Worm (Caenorhabditis elegans) whole organism, young adult: ENCODE measurements around the gene C53D6.4.

Experiments
- C06A6.2 ChIP-seq: fragments of 200-800 bp; sonication (Bioruptor generic); conservative IDR thresholded peaks from 2 replicates; pipeline ENCODE4 v1.3.6; 2022; ENCODE audit warnings: missing genetic modification characterization, missing compliant biosample characterization
- D2030.7 ChIP-seq: fragments of 200-800 bp; sonication (Bioruptor generic); IDR thresholded peaks from 2 replicates; pipeline ENCODE4 v1.3.6; 2022; ENCODE audit warnings: missing genetic modification reagents, missing genetic modification characterization, missing compliant biosample characterization
- F22D6.2 ChIP-seq: sonication (generic microtip); optimal IDR thresholded peaks from 2 replicates; lab custom pipeline; 2016; ENCODE audit warnings: mild to moderate bottlenecking, missing genetic modification characterization, missing compliant biosample characterization
- F49E8.2 ChIP-seq: sonication (generic microtip); optimal IDR thresholded peaks from 3 replicates; lab custom pipeline; 2017; ENCODE audit warnings: missing genetic modification characterization, mild to moderate bottlenecking, missing compliant biosample characterization, antibody characterized with exemption, moderate library complexity; ENCODE audit not compliant: insufficient read depth
- T07F8.4 ChIP-seq: sonication (generic microtip); optimal IDR thresholded peaks from 2 replicates; lab custom pipeline; 2016; ENCODE audit warnings: mild to moderate bottlenecking, missing genetic modification characterization, moderate library complexity, missing compliant biosample characterization
- Y53G8AR.9 ChIP-seq: fragments of 200-800 bp; sonication (Bioruptor generic); conservative IDR thresholded peaks from 2 replicates; pipeline ENCODE4 v1.3.6; 2022; ENCODE audit warnings: missing genetic modification reagents, missing genetic modification characterization, missing compliant biosample characterization
- Y56A3A.18 ChIP-seq: fragments of 200-800 bp; sonication (Bioruptor generic); IDR thresholded peaks from 2 replicates; pipeline ENCODE4 v1.3.6; 2022; ENCODE audit warnings: missing genetic modification reagents, missing genetic modification characterization, missing compliant biosample characterization
- Y67H2A.10 ChIP-seq: fragments of 200-800 bp; sonication (Bioruptor generic); conservative IDR thresholded peaks from 2 replicates; pipeline ENCODE4 v1.3.6; 2022; ENCODE audit warnings: missing genetic modification reagents, missing genetic modification characterization, missing compliant biosample characterization
- Y79H2A.3 ChIP-seq: fragments of 200-800 bp; sonication (Bioruptor generic); conservative IDR thresholded peaks from 2 replicates; pipeline ENCODE4 v1.3.6; 2022; ENCODE audit warnings: missing genetic modification reagents, missing genetic modification characterization, missing compliant biosample characterization
- ZK185.1 ChIP-seq: sonication (generic microtip); optimal IDR thresholded peaks from 2 replicates; lab custom pipeline; 2016; ENCODE audit warnings: mild to moderate bottlenecking, missing genetic modification characterization, missing compliant biosample characterization; ENCODE audit not compliant: poor library complexity, severe bottlenecking
- ama-1 ChIP-seq, 3 experiments: fragments of 150-350 bp in 1 of 3; sonication (generic microtip) in 2 of 3; optimal IDR thresholded peaks; 2 replicates each; lab custom pipeline; 2014 to 2018; ENCODE audit warnings: missing biosample characterization in 2 of 3, missing genetic modification characterization in 2 of 3, missing genetic modification reagents in 2 of 3
- attf-6 ChIP-seq: fragments of 200-800 bp; sonication (Bioruptor generic); IDR thresholded peaks from 2 replicates; pipeline ENCODE4 v1.3.6; 2022; ENCODE audit warnings: missing genetic modification reagents, missing genetic modification characterization, missing compliant biosample characterization
- bed-1 ChIP-seq: fragments of 200-800 bp; sonication (Bioruptor generic); IDR thresholded peaks from 2 replicates; pipeline ENCODE4 v1.3.6; 2022; ENCODE audit warnings: missing genetic modification reagents, missing genetic modification characterization, missing compliant biosample characterization
- cebp-2 ChIP-seq: fragments of 200-800 bp; sonication (Bioruptor generic); IDR thresholded peaks from 2 replicates; pipeline ENCODE4 v1.3.6; 2022; ENCODE audit warnings: missing genetic modification characterization, missing compliant biosample characterization
- ceh-100 ChIP-seq: fragments of 200-800 bp; sonication (Bioruptor generic); IDR thresholded peaks from 2 replicates; pipeline ENCODE4 v1.3.6; 2022; ENCODE audit warnings: missing genetic modification reagents, missing genetic modification characterization, missing compliant biosample characterization
- ceh-79 ChIP-seq: sonication (generic microtip); optimal IDR thresholded peaks from 2 replicates; lab custom pipeline; 2017; ENCODE audit warnings: mild to moderate bottlenecking, missing genetic modification characterization, missing compliant biosample characterization
- dox-1 ChIP-seq: fragments of 200-800 bp; sonication (Bioruptor generic); IDR thresholded peaks from 2 replicates; pipeline ENCODE4 v1.3.6; 2022; ENCODE audit warnings: missing genetic modification reagents, missing genetic modification characterization, missing compliant biosample characterization
- egrh-3 ChIP-seq: fragments of 200-800 bp; sonication (Bioruptor generic); IDR thresholded peaks from 2 replicates; pipeline ENCODE4 v1.3.6; 2022; ENCODE audit warnings: missing genetic modification reagents, missing genetic modification characterization, missing compliant biosample characterization
- hmg-1.2 ChIP-seq: fragments of 200-800 bp; sonication (Bioruptor generic); IDR thresholded peaks from 2 replicates; pipeline ENCODE4 v1.3.6; 2022; ENCODE audit warnings: missing genetic modification reagents, missing genetic modification characterization, missing compliant biosample characterization
- hmg-20 ChIP-seq: fragments of 200-800 bp; sonication (Bioruptor generic); IDR thresholded peaks from 2 replicates; pipeline ENCODE4 v1.3.6; 2022; ENCODE audit warnings: missing genetic modification reagents, missing genetic modification characterization, missing compliant biosample characterization
- hsf-1 ChIP-seq: fragments of 200-800 bp; sonication (Bioruptor generic); IDR thresholded peaks from 2 replicates; pipeline ENCODE4 v1.3.6; 2022; ENCODE audit warnings: missing genetic modification reagents, missing genetic modification characterization, missing compliant biosample characterization
- lag-1 ChIP-seq: fragments of 200-800 bp; sonication (Bioruptor generic); IDR thresholded peaks from 2 replicates; pipeline ENCODE4 v1.3.6; 2022; ENCODE audit warnings: missing genetic modification reagents, missing genetic modification characterization, missing compliant biosample characterization
- lin-26 ChIP-seq: fragments of 200-800 bp; sonication (Bioruptor generic); IDR thresholded peaks from 2 replicates; pipeline ENCODE4 v1.3.6; 2022; ENCODE audit warnings: missing genetic modification reagents, missing genetic modification characterization, missing compliant biosample characterization
- lin-40 ChIP-seq: sonication (generic microtip); optimal IDR thresholded peaks from 2 replicates; lab custom pipeline; 2016; ENCODE audit warnings: missing genetic modification characterization, mild to moderate bottlenecking, missing compliant biosample characterization, missing genotype, missing genetic modification reagents
- lsl-1 ChIP-seq: fragments of 200-800 bp; sonication (Bioruptor generic); optimal IDR thresholded peaks from 2 replicates; lab custom pipeline; 2018; ENCODE audit warnings: mild to moderate bottlenecking, missing genetic modification characterization, moderate library complexity, missing compliant biosample characterization
- madf-8 ChIP-seq: fragments of 200-800 bp; sonication (Bioruptor generic); conservative IDR thresholded peaks from 2 replicates; pipeline ENCODE4 v1.3.6; 2022; ENCODE audit warnings: missing genetic modification reagents, missing genetic modification characterization, missing compliant biosample characterization
- nfya-2 ChIP-seq: fragments of 200-800 bp; sonication (Bioruptor generic); IDR thresholded peaks from 2 replicates; pipeline ENCODE4 v1.3.6; 2022; ENCODE audit warnings: missing genetic modification reagents, missing genetic modification characterization, missing compliant biosample characterization
- nhr-27 ChIP-seq: fragments of 200-800 bp; sonication (Bioruptor generic); optimal IDR thresholded peaks from 2 replicates; lab custom pipeline; 2018; ENCODE audit warnings: mild to moderate bottlenecking, missing genetic modification characterization, moderate library complexity, missing compliant biosample characterization
- pbrm-1 ChIP-seq: fragments of 200-800 bp; sonication (Bioruptor generic); IDR thresholded peaks from 2 replicates; pipeline ENCODE4 v1.3.6; 2022; ENCODE audit warnings: missing genetic modification reagents, missing genetic modification characterization, missing compliant biosample characterization
- pha-4 ChIP-seq: fragments of 150-350 bp; sonication (generic microtip); optimal IDR thresholded peaks from 2 replicates; lab custom pipeline; 2014; ENCODE audit warnings: missing biosample characterization, missing genetic modification reagents, missing genetic modification characterization
- rec-8 ChIP-seq, 2 experiments: sonication (generic microtip); optimal IDR thresholded peaks; 2 replicates each; lab custom pipeline; 2016; ENCODE audit warnings: mild to moderate bottlenecking in 2 of 2, missing genetic modification characterization in 2 of 2, missing genetic modification reagents in 2 of 2, missing genotype in 2 of 2, missing biosample characterization in 1 of 2, missing compliant biosample characterization in 1 of 2, moderate library complexity in 1 of 2
- sdz-38 ChIP-seq: sonication (generic microtip); optimal IDR thresholded peaks from 2 replicates; lab custom pipeline; 2016; ENCODE audit warnings: missing genotype, missing genetic modification characterization, missing compliant biosample characterization
- sea-2 ChIP-seq: fragments of 200-800 bp; sonication (Bioruptor generic); IDR thresholded peaks from 2 replicates; pipeline ENCODE4 v1.3.6; 2022; ENCODE audit warnings: missing genetic modification characterization, missing compliant biosample characterization
- snpc-1.3 ChIP-seq: sonication (generic microtip); optimal IDR thresholded peaks from 2 replicates; lab custom pipeline; 2017; ENCODE audit warnings: missing genetic modification characterization, mild to moderate bottlenecking, missing compliant biosample characterization, antibody characterized with exemption, moderate library complexity, missing genotype, missing genetic modification reagents; ENCODE audit not compliant: insufficient read depth
- snpc-3.4 ChIP-seq: sonication (generic microtip); optimal IDR thresholded peaks from 2 replicates; lab custom pipeline; 2017; ENCODE audit warnings: missing genetic modification characterization, mild to moderate bottlenecking, missing compliant biosample characterization, antibody characterized with exemption, moderate library complexity, missing genotype, missing genetic modification reagents
- snpc-4 ChIP-seq, 5 experiments: fragments of 150-350 bp in 1 of 5; sonication (generic microtip) in 4 of 5; optimal IDR thresholded peaks; 2 replicates each; lab custom pipeline; 2014 to 2018; ENCODE audit warnings: missing genetic modification characterization in 5 of 5, missing biosample characterization in 3 of 5, antibody characterized with exemption in 2 of 5, mild to moderate bottlenecking in 2 of 5, missing compliant biosample characterization in 2 of 5, missing genotype in 2 of 5, moderate library complexity in 2 of 5, missing genetic modification reagents in 1 of 5
- somi-1 ChIP-seq: fragments of 200-800 bp; sonication (Bioruptor generic); optimal IDR thresholded peaks from 2 replicates; lab custom pipeline; 2018; ENCODE audit warnings: mild to moderate bottlenecking, missing genetic modification characterization, missing compliant biosample characterization
- tbp1 ChIP-seq: fragments of 200-800 bp; sonication (Bioruptor generic); optimal IDR thresholded peaks from 2 replicates; lab custom pipeline; 2018; ENCODE audit warnings: mild to moderate bottlenecking, missing genetic modification characterization, missing compliant biosample characterization
- tlf-1 ChIP-seq: fragments of 200-800 bp; sonication (Bioruptor generic); optimal IDR thresholded peaks from 2 replicates; lab custom pipeline; 2018; ENCODE audit warnings: mild to moderate bottlenecking, missing genetic modification characterization, missing compliant biosample characterization
- unc-62 ChIP-seq: fragments of 150-350 bp; optimal IDR thresholded peaks from 2 replicates; lab custom pipeline; 2014; ENCODE audit warnings: missing biosample characterization, missing genetic modification reagents, missing genetic modification characterization
- ztf-3 ChIP-seq: fragments of 200-800 bp; sonication (Bioruptor generic); optimal IDR thresholded peaks from 2 replicates; lab custom pipeline; 2018; ENCODE audit warnings: mild to moderate bottlenecking, missing genetic modification characterization, missing compliant biosample characterization

Gene C53D6.4

ce11 chrIV:9007947-9008346 lies 12.8 kb downstream of the C53D6.4 start:
- TF ChIP-seq dox-1 (GFP tag; lab: Robert Waterston, UW): no peak
- TF ChIP-seq somi-1 (GFP tag; lab: Kevin White, UChicago): no peak
- TF ChIP-seq Y53G8AR.9 (GFP tag; lab: Robert Waterston, UW): no peak
- TF ChIP-seq madf-8: no peak

ce11 chrIV:9005310-9005709 lies 15.4 kb downstream of the C53D6.4 start, which contains the start of gene unc-129:
TSS of gene unc-129 (minus strand) at chrIV:9005410.
- TF ChIP-seq lin-40 (tag; lab: Kevin White, UChicago) (no peak), T07F8.4 (tag; lab: Kevin White, UChicago) (no peak), Y79H2A.3 (GFP tag; lab: Robert Waterston, UW) (no peak), F22D6.2 (tag; lab: Kevin White, UChicago) (no peak), tlf-1 (GFP tag; lab: Kevin White, UChicago) (no peak), nhr-27 (no peak), ceh-79 (tag; lab: Kevin White, UChicago) (no peak), ztf-3 (GFP tag; lab: Kevin White, UChicago) (no peak)

DNA sequence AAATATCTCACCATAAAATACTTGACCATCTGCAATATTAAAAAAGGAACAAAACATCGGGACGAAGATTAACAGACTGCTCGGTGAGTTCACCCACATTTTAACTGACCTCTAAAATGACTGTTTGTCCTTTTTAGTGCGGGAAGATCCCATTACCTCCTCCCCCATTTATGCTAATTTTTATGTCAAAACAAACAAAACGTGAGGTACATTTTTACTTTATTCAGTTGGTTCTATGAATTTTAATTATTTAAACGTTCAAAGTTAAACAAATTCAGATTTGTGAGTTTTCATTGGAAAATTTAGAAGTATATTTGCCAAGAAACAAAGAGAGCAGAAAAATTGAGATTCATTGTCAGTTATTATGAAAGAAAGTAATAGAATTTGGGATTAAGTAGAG lies 18.1 kb downstream of the C53D6.4 start, which contains the start of gene C53D6.8:
C53D6.8 (minus strand) TSS at position 101 of the 400 bp plus-strand sequence.
- no peak for TF ChIP-seq Y79H2A.3 (GFP tag; lab: Robert Waterston, UW)
- TF ChIP-seq, all 124 proteins: peak for 0

- TF ChIP-seq Y56A3A.18 (GFP tag; lab: Robert Waterston, UW): no peak
- no peak for TF ChIP-seq nfya-2 (GFP tag; lab: Robert Waterston, UW)
- no peak for TF ChIP-seq egrh-3 (GFP tag; lab: Robert Waterston, UW)
- TF ChIP-seq sea-2 (GFP tag; lab: Robert Waterston, UW): no peak
- no peak for TF ChIP-seq unc-62 (GFP tag; lab: Kevin White, UChicago)
- no peak for TF ChIP-seq pha-4 (tag; lab: Kevin White, UChicago)
- peak; percentile 20 for TF ChIP-seq lsl-1 (GFP tag; lab: Kevin White, UChicago)
- peak; percentile 81 for TF ChIP-seq snpc-3.4 (tag; lab: Kevin White, UChicago)
- TF ChIP-seq ZK185.1 (tag; lab: Kevin White, UChicago): no peak
- TF ChIP-seq lin-26 (GFP tag; lab: Robert Waterston, UW): peak; percentile 56; the same call in 1 of the 2 replicates
- peak; percentile 74 for TF ChIP-seq tbp1 (GFP tag; lab: Kevin White, UChicago)
- peak; percentile 73 for TF ChIP-seq snpc-1.3 (tag; lab: Kevin White, UChicago)
- peak; percentile 92 for TF ChIP-seq snpc-4 (GFP tag; optimal IDR thresholded peaks at IDR 0.05; lab: Kevin White, UChicago)
- TF ChIP-seq snpc-4 (tag; optimal IDR thresholded peaks at IDR 0.05; lab: Kevin White, UChicago): peak; percentile 84 to 95 (median 94)
- peak; percentile 89 for TF ChIP-seq hmg-1.2 (GFP tag; lab: Robert Waterston, UW)
- TF ChIP-seq D2030.7 (GFP tag; lab: Robert Waterston, UW): peak; percentile 69; the same call in 1 of the 2 replicates
- no peak for TF ChIP-seq nhr-27
- TF ChIP-seq C06A6.2 (GFP tag; lab: Robert Waterston, UW): no peak
- no peak for TF ChIP-seq hmg-20 (GFP tag; lab: Robert Waterston, UW)
- no peak for TF ChIP-seq rec-8 (tag; optimal IDR thresholded peaks at IDR 0.05; lab: Kevin White, UChicago)
- TF ChIP-seq F49E8.2: peak; percentile 26
- peak; percentile 57; the same call in 1 of the 2 replicates for TF ChIP-seq pbrm-1 (GFP tag; lab: Robert Waterston, UW)
- TF ChIP-seq cebp-2 (GFP tag; lab: Robert Waterston, UW): no peak
- no peak for TF ChIP-seq ceh-100 (GFP tag; lab: Robert Waterston, UW)
- no peak for TF ChIP-seq sdz-38 (tag; lab: Kevin White, UChicago)
- TF ChIP-seq lag-1 (GFP tag; lab: Robert Waterston, UW): no peak
- TF ChIP-seq lin-40 (tag; lab: Kevin White, UChicago): no peak
- TF ChIP-seq attf-6 (GFP tag; lab: Robert Waterston, UW): peak; percentile 90
- TF ChIP-seq hsf-1 (GFP tag; lab: Robert Waterston, UW): no peak
- TF ChIP-seq ama-1 (optimal IDR thresholded peaks at IDR 0.05; lab: Kevin White, UChicago): no peak
- TF ChIP-seq ama-1 (GFP tag; optimal IDR thresholded peaks at IDR 0.05; lab: Kevin White, UChicago): no peak
- no peak for TF ChIP-seq bed-1
- no peak for TF ChIP-seq Y67H2A.10 (GFP tag; lab: Robert Waterston, UW)
These were observed 19.6 kb downstream of the C53D6.4 start for ce11 chrIV:9001184-9001583.
